Worm (Caenorhabditis elegans) whole organism, L4 larva: Measurements from ENCODE around the gene tmem-258.

Source experiments
- D1046.2 ChIP-seq: fragments of 200-800 bp; sonication (Bioruptor generic); IDR thresholded peaks from 2 replicates; pipeline ENCODE4 v1.3.6; 2022; ENCODE audit warnings: missing genetic modification characterization, missing compliant biosample characterization
- F10B5.3 ChIP-seq: sonication (generic microtip); optimal IDR thresholded peaks from 2 replicates; lab custom pipeline; 2016; ENCODE audit warnings: mild to moderate bottlenecking, missing genetic modification characterization, missing compliant biosample characterization
- F49E8.2 ChIP-seq: sonication (generic microtip); optimal IDR thresholded peaks from 2 replicates; lab custom pipeline; 2016; ENCODE audit warnings: missing compliant biosample characterization, mild to moderate bottlenecking, missing genetic modification characterization, borderline replicate concordance
- T20F7.1 ChIP-seq: fragments of 200-800 bp; sonication (Bioruptor generic); optimal IDR thresholded peaks from 2 replicates; lab custom pipeline; 2018; ENCODE audit warnings: mild to moderate bottlenecking, missing genetic modification characterization, missing compliant biosample characterization
- Y48G9A.11 ChIP-seq: fragments of 200-800 bp; sonication (Bioruptor generic); IDR thresholded peaks from 2 replicates; pipeline ENCODE4 v1.3.6; 2022; ENCODE audit warnings: missing genetic modification reagents, missing genetic modification characterization, missing compliant biosample characterization
- Y5F2A.4 ChIP-seq: fragments of 200-800 bp; sonication (Bioruptor generic); optimal IDR thresholded peaks from 2 replicates; lab custom pipeline; 2018; ENCODE audit warnings: mild to moderate bottlenecking, missing genetic modification characterization, missing compliant biosample characterization
- Y75B8A.6 ChIP-seq: fragments of 200-800 bp; sonication (Bioruptor generic); IDR thresholded peaks from 2 replicates; pipeline ENCODE4 v1.3.6; 2022; ENCODE audit warnings: missing genetic modification reagents, missing genetic modification characterization, missing compliant biosample characterization
- ZK546.5 ChIP-seq, 2 experiments: sonication (generic microtip); optimal IDR thresholded peaks; 2 replicates each; lab custom pipeline; 2017; ENCODE audit warnings: missing biosample characterization in 2 of 2, missing genetic modification characterization in 2 of 2
- aha-1 ChIP-seq: fragments of 150-350 bp; peaks from one replicate; lab custom pipeline; 2014; ENCODE audit warnings: missing biosample characterization, missing genetic modification characterization
- aly-2 ChIP-seq: sonication (generic microtip); optimal IDR thresholded peaks from 2 replicates; lab custom pipeline; 2018; ENCODE audit warnings: missing biosample characterization, missing genetic modification characterization
- ama-1 ChIP-seq: fragments of 150-350 bp; optimal IDR thresholded peaks from 2 replicates; lab custom pipeline; 2014; ENCODE audit warnings: inconsistent platforms, mixed read lengths
- attf-4 ChIP-seq: sonication (generic microtip); optimal IDR thresholded peaks from 3 replicates; lab custom pipeline; 2017; ENCODE audit warnings: missing biosample characterization, missing genetic modification characterization
- ceh-20 ChIP-seq: fragments of 200-800 bp; sonication (Bioruptor generic); IDR thresholded peaks from 2 replicates; pipeline ENCODE4 v1.3.6; 2022; ENCODE audit warnings: missing genetic modification reagents, missing genetic modification characterization, missing compliant biosample characterization
- ceh-44 ChIP-seq: fragments of 200-800 bp; sonication (Bioruptor generic); IDR thresholded peaks from 2 replicates; pipeline ENCODE4 v1.3.6; 2022; ENCODE audit warnings: missing genetic modification reagents, missing genetic modification characterization, missing compliant biosample characterization
- dmd-9 ChIP-seq: fragments of 200-800 bp; sonication (Bioruptor generic); IDR thresholded peaks from 2 replicates; pipeline ENCODE4 v1.3.6; 2022; ENCODE audit warnings: missing genetic modification reagents, missing genetic modification characterization, missing compliant biosample characterization
- egl-27 ChIP-seq: sonication (generic microtip); optimal IDR thresholded peaks from 3 replicates; lab custom pipeline; 2017; ENCODE audit warnings: missing biosample characterization, missing genetic modification reagents, missing genetic modification characterization
- gei-8 ChIP-seq: fragments of 200-800 bp; sonication (Bioruptor generic); optimal IDR thresholded peaks from 2 replicates; lab custom pipeline; 2018; ENCODE audit warnings: mild to moderate bottlenecking, missing genetic modification characterization, missing compliant biosample characterization
- hif-1 ChIP-seq, 2 experiments: sonication (generic microtip); optimal IDR thresholded peaks; 2 replicates each; lab custom pipeline; 2016 to 2017; ENCODE audit warnings: missing compliant biosample characterization in 2 of 2, missing genetic modification characterization in 2 of 2, missing genetic modification reagents in 2 of 2, missing genotype in 2 of 2, mild to moderate bottlenecking in 1 of 2
- hlh-11 ChIP-seq: fragments of 200-800 bp; sonication (Bioruptor generic); optimal IDR thresholded peaks from 2 replicates; lab custom pipeline; 2018; ENCODE audit warnings: mild to moderate bottlenecking, missing genetic modification characterization, missing compliant biosample characterization
- hmg-1.1 ChIP-seq: fragments of 200-800 bp; sonication (Bioruptor generic); IDR thresholded peaks from 2 replicates; pipeline ENCODE4 v1.3.6; 2022; ENCODE audit warnings: missing genetic modification reagents, missing genetic modification characterization, missing compliant biosample characterization
- lin-38 ChIP-seq: fragments of 200-800 bp; sonication (Bioruptor generic); IDR thresholded peaks from 2 replicates; pipeline ENCODE4 v1.3.6; 2022; ENCODE audit warnings: missing genetic modification reagents, missing genetic modification characterization, missing compliant biosample characterization
- lin-39 ChIP-seq: fragments of 150-350 bp; optimal IDR thresholded peaks from 2 replicates; lab custom pipeline; 2014; ENCODE audit warnings: missing biosample characterization, missing genetic modification reagents, missing genetic modification characterization
- lir-3 ChIP-seq: sonication (generic microtip); optimal IDR thresholded peaks from 2 replicates; lab custom pipeline; 2016; ENCODE audit warnings: mild to moderate bottlenecking, missing genetic modification characterization, missing compliant biosample characterization
- nhr-41 ChIP-seq: fragments of 200-800 bp; sonication (Bioruptor generic); IDR thresholded peaks from 2 replicates; pipeline ENCODE4 v1.3.6; 2022; ENCODE audit warnings: missing genetic modification reagents, missing genetic modification characterization, missing compliant biosample characterization
- pqm-1 ChIP-seq: sonication (generic microtip); optimal IDR thresholded peaks from 2 replicates; lab custom pipeline; 2017; ENCODE audit warnings: missing biosample characterization, missing genetic modification characterization
- unc-62 ChIP-seq, 3 experiments: fragments of 150-350 bp in 1 of 3; sonication (generic microtip); optimal IDR thresholded peaks in 2 of 3; peaks in 1 of 3; 1 replicate in 1 of 3; 2 replicates in 2 of 3; lab custom pipeline; 2014 to 2017; ENCODE audit warnings: missing biosample characterization in 3 of 3, missing genetic modification characterization in 3 of 3, missing genetic modification reagents in 3 of 3, missing genotype in 1 of 3
- zip-11 ChIP-seq: fragments of 200-800 bp; sonication (Bioruptor generic); IDR thresholded peaks from 2 replicates; pipeline ENCODE4 v1.3.6; 2022; ENCODE audit warnings: missing genetic modification characterization, missing compliant biosample characterization

tmem-258 gene

DNA sequence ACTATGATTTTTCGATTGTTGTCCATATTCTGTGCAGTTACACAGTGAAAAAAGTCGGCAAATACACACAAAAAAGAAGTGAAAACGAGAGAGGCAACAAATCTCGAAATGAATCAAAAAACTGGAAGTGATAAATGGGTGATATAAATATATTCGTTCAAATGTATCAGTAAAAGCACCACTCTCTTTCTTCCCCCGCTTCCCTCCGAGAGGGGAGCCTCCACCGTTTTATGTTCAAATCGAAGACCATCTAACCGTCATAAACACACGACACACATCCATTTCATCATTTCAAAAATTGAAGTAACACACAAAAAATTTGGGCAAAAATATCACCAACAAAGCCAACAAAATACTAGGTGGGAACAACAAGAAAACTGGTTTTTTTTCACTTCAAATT is 35.9 kb upstream of the tmem-258 start, which contains the start of gene F20A1.6:
TSS of gene F20A1.6 (minus strand) at position 101 of the 400 bp plus-strand sequence.
- TF ChIP-seq ceh-44 (GFP tag; lab: Robert Waterston, UW) (no peak), lin-38 (GFP tag; lab: Robert Waterston, UW) (no peak), egl-27 (tag; lab: Kevin White, UChicago) (no peak)

DNA sequence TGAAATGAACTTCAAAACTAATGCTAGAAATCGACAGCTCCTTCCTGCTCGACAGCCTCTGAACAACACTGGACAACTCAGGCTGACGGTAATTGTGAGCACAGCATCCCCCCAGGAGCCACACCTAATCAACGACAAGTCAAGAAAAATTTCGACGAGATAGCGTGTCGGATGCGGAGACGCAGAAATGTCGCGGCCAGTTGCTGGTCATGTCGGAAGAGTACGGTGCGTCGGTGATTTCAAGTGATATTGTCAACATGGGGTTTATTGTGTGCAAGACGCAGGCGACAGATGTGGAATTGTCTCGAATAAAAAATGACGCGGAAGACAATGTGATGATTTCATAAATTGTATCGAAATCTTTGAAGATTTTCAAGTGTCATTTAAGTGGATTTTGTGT is 26.5 kb upstream of the tmem-258 start, which contains the start of gene twk-11:
TSS of gene twk-11 (minus strand) at position 101 of the 400 bp plus-strand sequence.
- TF ChIP-seq aha-1 (tag; lab: Kevin White, UChicago) (peak; percentile 7), nhr-41 (GFP tag; lab: Robert Waterston, UW) (no peak)

DNA sequence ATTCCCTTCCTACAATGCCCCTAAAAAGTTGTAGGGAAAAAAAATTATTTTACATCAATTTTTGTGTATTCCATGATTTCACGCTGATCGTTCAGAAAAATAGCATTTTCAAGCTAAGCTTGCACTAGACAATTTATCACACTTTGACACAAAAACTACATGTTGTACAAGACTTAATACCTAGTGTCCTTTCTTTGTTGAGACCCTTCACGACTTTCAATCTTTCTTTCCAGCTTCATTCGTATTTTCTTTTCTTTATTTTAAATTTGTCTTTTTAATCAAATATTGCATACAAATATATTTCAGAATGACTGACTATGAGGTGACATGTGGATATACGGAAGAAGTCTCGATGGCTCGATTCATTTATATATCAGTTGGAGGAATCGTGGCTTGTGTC is 17.0 kb upstream of the tmem-258 start, which contains the start of gene F20A1.2:
TSS of gene F20A1.2 (plus strand) at position 301 of the 400 bp plus-strand sequence.
- TF ChIP-seq lin-39 (tag; lab: Kevin White, UChicago) (no peak), ZK546.5 (tag; optimal IDR thresholded peaks at IDR 0.05; lab: Kevin White, UChicago) (no peak), ceh-20 (GFP tag; lab: Robert Waterston, UW) (no peak), gei-8 (GFP tag; lab: Kevin White, UChicago) (no peak), Y5F2A.4 (GFP tag; lab: Kevin White, UChicago) (no peak)

DNA sequence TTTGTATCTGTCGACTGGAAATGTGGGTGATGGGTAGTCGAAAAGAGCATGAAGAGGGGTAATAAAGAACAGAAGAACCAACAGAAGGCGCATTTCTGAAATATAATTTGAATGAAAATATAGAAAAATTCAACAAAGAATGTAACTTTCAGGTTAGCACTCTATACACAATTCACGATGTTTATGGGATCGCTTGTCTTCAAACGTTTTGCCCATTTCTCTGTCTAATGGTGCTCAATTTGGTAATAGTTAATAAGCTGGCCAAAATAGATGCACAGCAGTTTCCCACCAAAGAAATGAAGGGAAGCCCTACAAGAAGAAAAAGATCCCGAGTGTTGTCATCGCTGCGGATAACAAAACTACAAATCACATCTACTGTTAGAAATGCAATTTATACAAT is 15.5 kb upstream of the tmem-258 start, which contains the start of gene F20A1.8:
TSS of gene F20A1.8 (minus strand) at position 101 of the 400 bp plus-strand sequence.
- TF ChIP-seq unc-62 (GFP tag; optimal IDR thresholded peaks at IDR 0.05 in 1 of 2; lab: Kevin White, UChicago) (peak in 1 of 2 experiments; percentile 16), unc-62 (tag; optimal IDR thresholded peaks at IDR 0.05; lab: Kevin White, UChicago) (no peak), ceh-44 (GFP tag; lab: Robert Waterston, UW) (no peak)
- TF ChIP-seq, all 104 proteins: peak for 1

DNA sequence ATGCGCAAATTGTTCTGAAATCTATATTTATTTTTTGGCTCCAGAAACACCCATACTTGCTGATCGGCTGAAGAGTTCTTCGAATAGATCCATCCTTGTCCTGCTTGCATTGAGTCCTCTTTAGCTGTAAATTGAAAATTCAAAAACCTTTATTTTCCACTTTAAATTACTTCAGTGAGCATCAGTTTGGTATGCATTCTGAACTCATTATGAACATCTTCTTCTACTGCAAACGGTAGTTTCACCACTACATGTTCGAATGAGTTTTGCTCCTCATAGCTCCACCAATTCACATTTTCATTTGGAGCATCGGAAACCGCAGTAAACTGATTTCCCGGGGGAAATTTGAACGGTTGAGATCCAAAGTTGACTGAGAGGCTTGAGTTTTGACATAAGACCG is 12.8 kb upstream of the tmem-258 start:
- TF ChIP-seq nhr-41 (GFP tag; lab: Robert Waterston, UW), result no peak
- TF ChIP-seq T20F7.1, result no peak
- no peak for TF ChIP-seq Y48G9A.11
- TF ChIP-seq F10B5.3 (tag; lab: Kevin White, UChicago), result no peak
- no peak for TF ChIP-seq attf-4 (tag; lab: Kevin White, UChicago)
- TF ChIP-seq aly-2 (tag; lab: Kevin White, UChicago), result no peak
- no peak for TF ChIP-seq pqm-1 (tag; lab: Kevin White, UChicago)
- TF ChIP-seq Y75B8A.6 (GFP tag; lab: Robert Waterston, UW), result no peak
- no peak for TF ChIP-seq lin-38 (GFP tag; lab: Robert Waterston, UW)
- TF ChIP-seq zip-11, result no peak
- TF ChIP-seq hmg-1.1 (GFP tag; lab: Robert Waterston, UW), result no peak
- no peak for TF ChIP-seq egl-27 (tag; lab: Kevin White, UChicago)
- peak in 1 of 2 experiments; percentile 92 for TF ChIP-seq unc-62 (GFP tag; optimal IDR thresholded peaks at IDR 0.05 in 1 of 2; lab: Kevin White, UChicago)
- no peak for TF ChIP-seq unc-62 (tag; optimal IDR thresholded peaks at IDR 0.05; lab: Kevin White, UChicago)
- peak; percentile 27 for TF ChIP-seq aha-1 (tag; lab: Kevin White, UChicago)
- TF ChIP-seq hif-1 (tag; optimal IDR thresholded peaks at IDR 0.05; lab: Kevin White, UChicago), result no peak
- no peak for TF ChIP-seq dmd-9 (GFP tag; lab: Robert Waterston, UW)
- no peak for TF ChIP-seq D1046.2 (GFP tag; lab: Robert Waterston, UW)

DNA sequence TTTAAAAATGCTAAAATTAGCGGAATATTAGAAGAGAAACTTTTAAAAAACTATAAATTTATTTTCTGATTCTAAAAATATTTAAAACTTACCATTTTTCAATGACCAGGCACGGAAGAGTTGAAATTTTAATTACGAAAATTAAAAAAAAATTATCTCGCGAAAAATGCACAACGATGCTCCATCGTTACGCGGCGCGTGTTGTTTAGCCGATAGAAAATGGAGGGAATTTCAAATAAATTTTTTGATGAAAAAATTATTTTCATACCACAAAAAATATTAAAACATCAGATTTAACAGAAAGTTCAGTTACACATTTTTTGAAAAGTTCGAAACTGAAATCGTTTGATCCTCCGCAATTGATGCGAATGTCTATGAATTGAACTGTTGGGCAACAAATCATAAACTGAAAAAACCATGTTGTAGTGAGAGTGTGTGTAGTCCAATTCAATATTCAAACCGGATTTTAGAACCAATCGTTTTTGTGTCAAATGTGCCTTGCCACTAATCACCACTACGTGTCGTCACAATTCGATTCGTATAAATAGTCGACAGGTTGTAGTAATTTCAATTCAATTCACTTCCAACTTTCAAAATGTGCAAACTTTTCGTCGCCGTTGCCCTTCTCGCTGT is 11.7 kb upstream of the tmem-258 start, which contains the start of the genes tofu-2 and spig-1:
TSS of gene tofu-2 (minus strand) at position 116 of the 633 bp plus-strand sequence.
TSS of gene spig-1 (plus strand) at position 583 of the 633 bp plus-strand sequence.
- TF ChIP-seq Y48G9A.11, result peak; percentile 96
- no peak for TF ChIP-seq ama-1 (lab: Kevin White, UChicago)
- no peak for TF ChIP-seq F49E8.2 (tag; lab: Kevin White, UChicago)

DNA sequence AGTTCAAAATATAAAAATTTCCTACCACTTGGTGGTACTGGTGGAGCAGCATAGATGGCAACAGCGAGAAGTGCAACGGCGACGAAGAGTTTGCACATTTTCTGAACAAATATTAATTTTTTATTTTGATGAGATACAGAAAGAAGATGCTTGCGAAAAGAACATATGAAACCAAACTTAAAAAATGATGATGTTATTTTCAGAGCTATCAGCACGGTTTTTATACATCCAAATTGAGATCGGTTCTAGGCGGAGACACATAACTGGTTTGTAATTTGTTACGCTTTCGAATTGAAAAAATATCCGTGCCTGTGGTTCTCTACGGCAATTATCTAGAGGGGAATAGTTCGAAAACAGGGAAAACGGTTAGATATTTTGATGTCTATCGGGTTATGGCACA is 9.9 kb upstream of the tmem-258 start, which contains the start of gene txt-17:
TSS of gene txt-17 (minus strand) at position 101 of the 400 bp plus-strand sequence.
- TF ChIP-seq lir-3 (tag; lab: Kevin White, UChicago), result no peak
- TF ChIP-seq hlh-11 (tag; lab: Kevin White, UChicago), result no peak
- no peak for TF ChIP-seq ceh-44 (GFP tag; lab: Robert Waterston, UW)
